Fruit fly (Drosophila melanogaster) whole organism, pupa: ENCODE data around the gene MtnF.
A peak's percentile ranks its signal among the peaks of the same experiment; 100 is the strongest.

Experiments used
- CG10348 ChIP-seq: fragments of 200-800 bp; sonication (Bioruptor generic); IDR thresholded peaks from 2 replicates; pipeline ENCODE4 v1.3.6; 2022; ENCODE audit warnings: missing biosample characterization, missing genetic modification characterization
- CG12605 ChIP-seq: fragments of 200-800 bp; sonication (Bioruptor generic); IDR thresholded peaks from 2 replicates; pipeline ENCODE4 v1.3.6; 2022; ENCODE audit warnings: missing biosample characterization, missing genetic modification characterization
- CG13204 ChIP-seq: fragments of 200-800 bp; sonication (Bioruptor generic); optimal IDR thresholded peaks from 2 replicates; lab custom pipeline; 2018; ENCODE audit warnings: missing biosample characterization, mild to moderate bottlenecking, missing genetic modification characterization, moderate library complexity
- CG14655 ChIP-seq: fragments of 200-800 bp; sonication (Bioruptor generic); optimal IDR thresholded peaks from 3 replicates; lab custom pipeline; 2017; ENCODE audit warnings: mild to moderate bottlenecking, missing biosample characterization, missing genetic modification reagents, missing genetic modification characterization
- CG15710 ChIP-seq: fragments of 200-800 bp; sonication (Bioruptor generic); optimal IDR thresholded peaks from 2 replicates; lab custom pipeline; 2018; ENCODE audit warnings: missing biosample characterization, mild to moderate bottlenecking, missing genetic modification characterization, moderate library complexity
- CG17806 ChIP-seq: fragments of 200-800 bp; sonication (Bioruptor generic); optimal IDR thresholded peaks from 2 replicates; lab custom pipeline; 2018; ENCODE audit warnings: missing biosample characterization, mild to moderate bottlenecking, missing genetic modification characterization, moderate library complexity
- CG32121 ChIP-seq: fragments of 200-800 bp; sonication (Bioruptor generic); IDR thresholded peaks from 2 replicates; pipeline ENCODE4 v1.3.6; 2022; ENCODE audit warnings: missing biosample characterization, missing genetic modification characterization
- CG34367 ChIP-seq: fragments of 200-800 bp; sonication (Bioruptor generic); optimal IDR thresholded peaks from 2 replicates; lab custom pipeline; 2018; ENCODE audit warnings: missing biosample characterization, mild to moderate bottlenecking, missing genetic modification characterization
- CG4496 ChIP-seq: fragments of 200-800 bp; sonication (Bioruptor generic); IDR thresholded peaks from 3 replicates; pipeline ENCODE4 v1.3.6; 2022; ENCODE audit warnings: missing biosample characterization, missing genetic modification characterization
- CG8159 ChIP-seq: fragments of 200-800 bp; sonication (Bioruptor generic); optimal IDR thresholded peaks from 3 replicates; lab custom pipeline; 2018; ENCODE audit warnings: missing biosample characterization, mild to moderate bottlenecking, missing genetic modification characterization, moderate library complexity
- CG8301 ChIP-seq: fragments of 200-800 bp; sonication (Bioruptor generic); optimal IDR thresholded peaks from 2 replicates; lab custom pipeline; 2018; ENCODE audit warnings: missing biosample characterization, mild to moderate bottlenecking, missing genetic modification characterization
- CG9948 ChIP-seq: fragments of 200-800 bp; sonication (Bioruptor generic); optimal IDR thresholded peaks from 2 replicates; lab custom pipeline; 2018; ENCODE audit warnings: missing biosample characterization, mild to moderate bottlenecking, missing genetic modification characterization, moderate library complexity
- D1 ChIP-seq: fragments of 200-800 bp; sonication (Bioruptor generic); optimal IDR thresholded peaks from 2 replicates; lab custom pipeline; 2018; ENCODE audit warnings: missing biosample characterization, mild to moderate bottlenecking, missing genetic modification characterization, moderate library complexity
- EcR ChIP-seq: fragments of 200-800 bp; sonication (Bioruptor generic); optimal IDR thresholded peaks from 3 replicates; lab custom pipeline; 2019; ENCODE audit warnings: missing biosample characterization, missing genetic modification characterization, mild to moderate bottlenecking, moderate library complexity, missing genetic modification reagents
- Ets98B ChIP-seq: fragments of 200-800 bp; sonication (Bioruptor generic); IDR thresholded peaks from 2 replicates; pipeline ENCODE4 v1.3.6; 2022; ENCODE audit warnings: missing biosample characterization, missing genetic modification characterization
- Pif1A ChIP-seq: fragments of 200-800 bp; sonication (Bioruptor generic); optimal IDR thresholded peaks from 3 replicates; lab custom pipeline; 2016; ENCODE audit warnings: missing biosample characterization, missing genetic modification characterization
- Pif1B ChIP-seq: fragments of 200-800 bp; sonication (Bioruptor generic); optimal IDR thresholded peaks from 3 replicates; lab custom pipeline; 2016; ENCODE audit warnings: missing biosample characterization, missing genetic modification characterization
- Snoo ChIP-seq: fragments of 200-800 bp; sonication (Bioruptor generic); optimal IDR thresholded peaks from 3 replicates; lab custom pipeline; 2017; ENCODE audit warnings: missing biosample characterization, mild to moderate bottlenecking, missing genetic modification characterization, inconsistent platforms
- fd96Ca ChIP-seq: fragments of 200-800 bp; sonication (Bioruptor generic); IDR thresholded peaks from 3 replicates; pipeline ENCODE4 v1.3.6; 2022; ENCODE audit warnings: missing biosample characterization, missing genetic modification characterization
- gl ChIP-seq: fragments of 200-800 bp; sonication (Bioruptor generic); optimal IDR thresholded peaks from 2 replicates; lab custom pipeline; 2018; ENCODE audit warnings: missing biosample characterization, mild to moderate bottlenecking, missing genetic modification characterization
- rn ChIP-seq: fragments of 200-800 bp; sonication (Bioruptor generic); IDR thresholded peaks from 2 replicates; pipeline ENCODE4 v1.3.6; 2022; ENCODE audit warnings: missing biosample characterization, missing genetic modification characterization

MtnF gene

DNA sequence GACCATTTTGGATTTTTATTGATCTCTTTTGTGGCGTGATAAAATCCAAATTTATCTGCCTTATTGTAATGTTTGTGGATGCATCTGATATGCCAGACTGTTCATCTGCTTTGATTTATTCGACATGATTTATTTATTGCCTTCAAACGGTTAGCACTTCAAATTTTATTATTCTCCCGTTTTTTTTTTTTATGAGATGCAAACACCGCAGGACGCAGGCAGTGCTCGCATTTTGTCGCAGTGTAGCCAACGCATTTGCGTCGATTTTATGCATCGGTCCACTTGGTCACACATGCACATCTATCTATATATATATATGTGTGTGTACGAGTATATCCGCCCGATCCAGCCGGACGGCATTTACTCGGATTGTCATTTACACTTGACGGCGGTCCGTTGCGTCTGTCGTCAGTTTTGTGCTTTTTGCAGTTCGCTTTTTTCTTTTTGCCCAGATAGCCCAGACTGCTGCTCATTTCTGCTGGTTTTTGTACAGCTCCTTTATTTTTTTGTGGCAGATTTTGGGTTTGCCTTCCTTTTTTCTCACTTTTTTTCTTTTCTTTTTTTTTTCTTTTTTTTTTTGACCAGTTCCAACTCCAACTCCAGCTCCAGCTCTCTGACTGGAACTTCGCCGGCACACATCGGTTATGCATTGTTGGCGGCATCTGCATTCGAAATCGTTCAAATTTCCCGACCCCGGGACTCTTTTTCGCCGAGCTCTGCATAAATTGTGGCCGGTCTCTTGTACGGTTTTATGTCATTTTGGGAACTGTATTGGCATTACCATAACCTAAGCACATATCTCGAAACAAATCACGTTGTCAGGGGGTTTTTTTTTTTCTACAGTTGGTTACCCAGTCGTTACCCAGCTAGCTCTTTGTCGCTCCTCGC is 20.9 kb downstream of the MtnF start:
- peak; percentile 84 for TF ChIP-seq Snoo (tag; lab: Kevin White, UChicago)
- TF ChIP-seq CG34367 (tag; lab: Kevin White, UChicago): peak; percentile 36
- peak; percentile 77 for TF ChIP-seq Pif1B (GFP tag; lab: Kevin White, UChicago)
- peak; percentile 83 for TF ChIP-seq CG13204 (GFP tag; lab: Kevin White, UChicago)
- TF ChIP-seq CG14655 (GFP tag; lab: Kevin White, UChicago): peak; percentile 25
- peak; percentile 91 for TF ChIP-seq Pif1A (GFP tag; lab: Kevin White, UChicago)
- TF ChIP-seq fd96Ca (GFP tag; lab: Robert Waterston, UW): peak; percentile 53
- peak; percentile 32 for TF ChIP-seq CG9948 (tag; lab: Kevin White, UChicago)
- peak; percentile 73 for TF ChIP-seq Ets98B (GFP tag; lab: Robert Waterston, UW)
- TF ChIP-seq CG10348: no peak
- peak; percentile 59; the same call in 1 of the 2 replicates for TF ChIP-seq CG32121 (GFP tag; lab: Robert Waterston, UW)
- TF ChIP-seq CG15710 (tag; lab: Kevin White, UChicago): peak; percentile 60
- TF ChIP-seq CG12605 (GFP tag; lab: Robert Waterston, UW): peak; percentile 89; the same call in 1 of the 2 replicates
- TF ChIP-seq EcR: peak; percentile 18
- peak; percentile 64 for TF ChIP-seq CG8159 (tag; lab: Kevin White, UChicago)
- TF ChIP-seq CG4496 (GFP tag; lab: Robert Waterston, UW): peak; percentile 74
- peak; percentile 58 for TF ChIP-seq CG17806 (tag; lab: Kevin White, UChicago)
- peak; percentile 71 for TF ChIP-seq gl (tag; lab: Kevin White, UChicago)
- peak; percentile 10 for TF ChIP-seq CG8301
- peak; percentile 47; the same call in 1 of the 2 replicates for TF ChIP-seq rn (GFP tag; lab: Robert Waterston, UW)
- TF ChIP-seq D1 (tag; lab: Kevin White, UChicago): peak; percentile 25

DNA sequence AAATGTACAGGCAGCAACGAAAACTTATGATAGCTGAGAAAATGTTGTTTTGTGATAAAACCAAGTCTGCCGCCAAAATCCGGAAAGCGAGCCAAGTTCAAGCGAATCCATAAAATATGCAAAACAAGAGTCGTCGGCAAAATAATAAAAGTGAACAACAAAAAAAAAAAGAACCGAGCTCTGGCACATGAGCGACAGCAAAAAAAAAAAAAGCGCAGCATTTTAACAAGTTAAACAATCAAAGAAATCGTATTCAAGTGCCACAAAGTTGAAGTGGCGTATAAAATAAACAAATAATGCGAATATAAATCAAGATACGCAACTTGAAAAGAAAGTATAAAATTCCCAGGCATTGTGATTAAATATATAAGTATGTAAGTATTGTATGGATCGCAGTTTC is 26.6 kb downstream of the MtnF start:
- TF ChIP-seq gl (tag; lab: Kevin White, UChicago) (peak; percentile 29), Pif1A (GFP tag; lab: Kevin White, UChicago) (no peak), CG8159 (tag; lab: Kevin White, UChicago) (peak; percentile 23), CG17806 (tag; lab: Kevin White, UChicago) (peak; percentile 3), CG8301 (no peak)

DNA sequence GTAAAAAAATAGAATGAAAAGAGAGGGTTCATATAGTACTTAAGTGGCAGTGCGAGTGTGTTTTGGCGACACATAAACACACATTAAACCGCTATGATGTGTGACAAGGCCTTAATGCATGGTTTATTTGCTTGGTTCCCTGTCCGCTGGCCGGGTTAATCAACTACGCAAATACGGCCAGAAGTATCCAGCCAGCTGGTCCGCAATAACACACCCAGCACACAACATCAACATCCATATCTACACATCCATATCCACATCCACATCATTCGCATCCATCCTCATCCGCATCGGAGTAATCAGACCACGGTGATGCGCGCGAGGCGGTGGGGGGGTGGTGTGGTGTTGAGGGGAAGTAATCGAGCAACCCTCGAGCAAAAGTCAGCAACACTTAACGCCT is 28.1 kb downstream of the MtnF start:
- TF ChIP-seq Pif1B (GFP tag; lab: Kevin White, UChicago) (no peak), EcR (peak; percentile 59)

DNA sequence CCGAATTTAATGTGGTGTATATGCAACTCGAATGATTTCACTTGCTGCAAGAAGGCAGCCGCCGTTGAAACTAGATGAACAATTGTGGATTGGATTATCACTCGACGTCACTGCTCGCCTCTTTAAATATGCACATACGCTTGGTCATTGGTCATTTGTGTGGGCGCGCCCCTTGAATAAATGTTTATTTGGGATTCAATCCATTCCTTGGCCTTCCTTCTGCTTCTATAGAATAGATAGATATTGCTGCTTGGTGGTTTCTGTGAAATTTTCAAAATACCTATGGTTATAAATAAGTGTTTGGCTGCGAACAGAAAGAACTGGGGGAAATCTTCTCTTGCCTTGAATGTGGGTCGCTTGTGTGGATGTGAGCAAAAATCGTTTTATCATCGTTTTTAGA is 30.8 kb downstream of the MtnF start:
- TF ChIP-seq CG13204 (GFP tag; lab: Kevin White, UChicago) (no peak), CG32121 (GFP tag; lab: Robert Waterston, UW) (0 out of 2 replicates have a peak, but pooled peaks have one; percentile 18)
- TF ChIP-seq, all 21 proteins: peak for 1

DNA sequence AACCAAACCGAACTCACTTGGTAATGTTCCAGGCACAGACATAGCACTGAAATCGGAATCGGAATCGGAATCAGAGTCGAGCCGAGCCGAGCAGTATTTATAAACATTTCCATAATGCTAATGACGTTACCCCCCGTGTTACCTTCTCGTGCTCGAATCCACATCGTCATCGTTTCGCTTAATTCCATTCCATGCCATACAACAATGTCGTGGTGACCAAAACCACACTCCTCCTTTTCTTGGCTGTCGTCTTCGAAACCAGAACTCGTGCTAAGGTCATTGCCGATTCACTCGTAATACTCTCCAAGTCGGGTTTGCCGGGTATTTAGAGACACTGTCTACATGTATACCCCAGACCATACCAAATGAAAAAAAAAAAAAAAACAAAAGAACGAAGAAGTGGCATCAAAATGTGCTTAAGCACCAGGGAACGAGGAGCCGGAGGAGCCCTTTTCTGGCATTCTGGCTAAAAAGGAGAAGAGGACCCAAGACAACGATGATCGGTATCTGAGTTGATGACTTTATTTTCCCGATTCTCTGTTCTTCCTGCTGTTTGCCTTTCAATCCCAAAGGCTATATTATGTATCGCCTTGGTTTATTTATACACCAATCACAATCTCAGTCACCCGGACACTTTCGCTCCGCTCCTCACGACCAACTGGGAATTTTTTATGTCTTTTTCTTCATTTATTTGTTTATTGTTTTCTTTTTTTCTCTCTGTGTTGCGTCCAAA is 31.4 kb downstream of the MtnF start:
- TF ChIP-seq fd96Ca (GFP tag; lab: Robert Waterston, UW) (no peak), Pif1A (GFP tag; lab: Kevin White, UChicago) (peak; percentile 40), Snoo (tag; lab: Kevin White, UChicago) (peak; percentile 48), CG8159 (tag; lab: Kevin White, UChicago) (peak; percentile 25), EcR (peak; percentile 91), gl (tag; lab: Kevin White, UChicago) (peak; percentile 40), CG13204 (GFP tag; lab: Kevin White, UChicago) (peak; percentile 48), CG12605 (GFP tag; lab: Robert Waterston, UW) (no peak; the same call in 1 of the 2 replicates), CG10348 (no peak), CG17806 (tag; lab: Kevin White, UChicago) (peak; percentile 15), CG14655 (GFP tag; lab: Kevin White, UChicago) (peak; percentile 37), D1 (tag; lab: Kevin White, UChicago) (no peak), rn (GFP tag; lab: Robert Waterston, UW) (no peak), CG32121 (GFP tag; lab: Robert Waterston, UW) (no peak), Ets98B (GFP tag; lab: Robert Waterston, UW) (no peak; the same call in 1 of the 2 replicates), CG8301 (no peak), CG9948 (tag; lab: Kevin White, UChicago) (peak; percentile 10), Pif1B (GFP tag; lab: Kevin White, UChicago) (peak; percentile 18), CG4496 (GFP tag; lab: Robert Waterston, UW) (no peak), CG34367 (tag; lab: Kevin White, UChicago) (no peak), CG15710 (tag; lab: Kevin White, UChicago) (peak; percentile 47)
